Fruit fly (Drosophila melanogaster): Measurements from ENCODE around the gene COX7AL.

DNA sequence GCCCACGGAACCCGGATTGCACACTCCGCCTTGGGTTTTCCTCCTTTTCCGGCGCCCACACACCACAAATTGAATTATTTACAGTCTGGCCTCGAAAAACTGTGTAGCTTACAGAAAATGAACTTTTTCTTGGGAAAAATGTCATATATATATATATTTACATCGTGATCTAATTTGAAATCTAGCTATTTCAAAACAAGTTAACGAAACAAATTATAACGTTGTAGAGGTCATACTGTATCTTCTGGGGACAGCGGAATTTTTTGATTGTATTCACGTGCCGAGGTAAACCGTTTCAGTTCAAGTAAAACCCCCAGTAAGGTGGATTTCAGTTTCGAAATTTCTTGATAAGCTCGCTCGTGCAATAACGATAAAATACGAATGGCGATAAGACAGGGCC, 11.0 kb downstream of the COX7AL start:
- TF ChIP-seq CG8478 (optimal IDR thresholded peaks at IDR 0.05) (no peak), CTCF (optimal IDR thresholded peaks at IDR 0.05) (no peak)

All from S2 (cell line).